Fruit fly (Drosophila melanogaster) whole organism, pupa: ENCODE data around the gene Ubx.

Source experiments
- CG10348 ChIP-seq: fragments of 200-800 bp; sonication (Bioruptor generic); IDR thresholded peaks from 2 replicates; pipeline ENCODE4 v1.3.6; 2022; ENCODE audit warnings: missing biosample characterization, missing genetic modification characterization
- CG12605 ChIP-seq: fragments of 200-800 bp; sonication (Bioruptor generic); IDR thresholded peaks from 2 replicates; pipeline ENCODE4 v1.3.6; 2022; ENCODE audit warnings: missing biosample characterization, missing genetic modification characterization
- CG13204 ChIP-seq: fragments of 200-800 bp; sonication (Bioruptor generic); optimal IDR thresholded peaks from 2 replicates; lab custom pipeline; 2018; ENCODE audit warnings: missing biosample characterization, mild to moderate bottlenecking, missing genetic modification characterization, moderate library complexity
- CG14655 ChIP-seq: fragments of 200-800 bp; sonication (Bioruptor generic); optimal IDR thresholded peaks from 3 replicates; lab custom pipeline; 2017; ENCODE audit warnings: mild to moderate bottlenecking, missing biosample characterization, missing genetic modification reagents, missing genetic modification characterization
- CG15710 ChIP-seq: fragments of 200-800 bp; sonication (Bioruptor generic); optimal IDR thresholded peaks from 2 replicates; lab custom pipeline; 2018; ENCODE audit warnings: missing biosample characterization, mild to moderate bottlenecking, missing genetic modification characterization, moderate library complexity
- CG17806 ChIP-seq: fragments of 200-800 bp; sonication (Bioruptor generic); optimal IDR thresholded peaks from 2 replicates; lab custom pipeline; 2018; ENCODE audit warnings: missing biosample characterization, mild to moderate bottlenecking, missing genetic modification characterization, moderate library complexity
- CG32121 ChIP-seq: fragments of 200-800 bp; sonication (Bioruptor generic); IDR thresholded peaks from 2 replicates; pipeline ENCODE4 v1.3.6; 2022; ENCODE audit warnings: missing biosample characterization, missing genetic modification characterization
- CG34367 ChIP-seq: fragments of 200-800 bp; sonication (Bioruptor generic); optimal IDR thresholded peaks from 2 replicates; lab custom pipeline; 2018; ENCODE audit warnings: missing biosample characterization, mild to moderate bottlenecking, missing genetic modification characterization
- CG4496 ChIP-seq: fragments of 200-800 bp; sonication (Bioruptor generic); IDR thresholded peaks from 3 replicates; pipeline ENCODE4 v1.3.6; 2022; ENCODE audit warnings: missing biosample characterization, missing genetic modification characterization
- CG8159 ChIP-seq: fragments of 200-800 bp; sonication (Bioruptor generic); optimal IDR thresholded peaks from 3 replicates; lab custom pipeline; 2018; ENCODE audit warnings: missing biosample characterization, mild to moderate bottlenecking, missing genetic modification characterization, moderate library complexity
- CG8301 ChIP-seq: fragments of 200-800 bp; sonication (Bioruptor generic); optimal IDR thresholded peaks from 2 replicates; lab custom pipeline; 2018; ENCODE audit warnings: missing biosample characterization, mild to moderate bottlenecking, missing genetic modification characterization
- CG9948 ChIP-seq: fragments of 200-800 bp; sonication (Bioruptor generic); optimal IDR thresholded peaks from 2 replicates; lab custom pipeline; 2018; ENCODE audit warnings: missing biosample characterization, mild to moderate bottlenecking, missing genetic modification characterization, moderate library complexity
- D1 ChIP-seq: fragments of 200-800 bp; sonication (Bioruptor generic); optimal IDR thresholded peaks from 2 replicates; lab custom pipeline; 2018; ENCODE audit warnings: missing biosample characterization, mild to moderate bottlenecking, missing genetic modification characterization, moderate library complexity
- EcR ChIP-seq: fragments of 200-800 bp; sonication (Bioruptor generic); optimal IDR thresholded peaks from 3 replicates; lab custom pipeline; 2019; ENCODE audit warnings: missing biosample characterization, missing genetic modification characterization, mild to moderate bottlenecking, moderate library complexity, missing genetic modification reagents
- Ets98B ChIP-seq: fragments of 200-800 bp; sonication (Bioruptor generic); IDR thresholded peaks from 2 replicates; pipeline ENCODE4 v1.3.6; 2022; ENCODE audit warnings: missing biosample characterization, missing genetic modification characterization
- Pif1A ChIP-seq: fragments of 200-800 bp; sonication (Bioruptor generic); optimal IDR thresholded peaks from 3 replicates; lab custom pipeline; 2016; ENCODE audit warnings: missing biosample characterization, missing genetic modification characterization
- Pif1B ChIP-seq: fragments of 200-800 bp; sonication (Bioruptor generic); optimal IDR thresholded peaks from 3 replicates; lab custom pipeline; 2016; ENCODE audit warnings: missing biosample characterization, missing genetic modification characterization
- Snoo ChIP-seq: fragments of 200-800 bp; sonication (Bioruptor generic); optimal IDR thresholded peaks from 3 replicates; lab custom pipeline; 2017; ENCODE audit warnings: missing biosample characterization, mild to moderate bottlenecking, missing genetic modification characterization, inconsistent platforms
- fd96Ca ChIP-seq: fragments of 200-800 bp; sonication (Bioruptor generic); IDR thresholded peaks from 3 replicates; pipeline ENCODE4 v1.3.6; 2022; ENCODE audit warnings: missing biosample characterization, missing genetic modification characterization
- gl ChIP-seq: fragments of 200-800 bp; sonication (Bioruptor generic); optimal IDR thresholded peaks from 2 replicates; lab custom pipeline; 2018; ENCODE audit warnings: missing biosample characterization, mild to moderate bottlenecking, missing genetic modification characterization
- rn ChIP-seq: fragments of 200-800 bp; sonication (Bioruptor generic); IDR thresholded peaks from 2 replicates; pipeline ENCODE4 v1.3.6; 2022; ENCODE audit warnings: missing biosample characterization, missing genetic modification characterization

The Ubx gene

DNA sequence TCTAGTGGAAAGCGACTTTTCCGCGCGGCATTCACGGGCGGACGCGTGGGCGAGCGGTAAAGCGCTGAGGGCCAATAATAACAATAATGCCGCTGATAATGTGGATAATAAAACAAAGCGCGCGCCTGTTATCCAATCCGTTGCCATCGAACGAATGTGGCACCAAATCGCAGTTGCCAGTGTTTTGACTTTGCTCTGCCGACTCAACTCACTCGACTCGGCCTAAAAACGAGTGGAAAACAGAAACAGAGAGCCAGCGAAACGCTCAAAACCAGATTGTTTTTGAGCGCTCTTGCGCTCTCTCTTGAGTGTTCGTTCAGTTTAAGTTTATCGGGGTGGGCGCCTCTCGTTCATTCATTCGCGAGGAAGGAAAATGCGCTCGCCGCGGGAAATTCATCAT lies at the start of gene Ubx:
Ubx (minus strand) TSS at position 158 of the 400 bp plus-strand sequence.
- TF ChIP-seq CG14655 (GFP tag; lab: Kevin White, UChicago) (no peak), CG8159 (tag; lab: Kevin White, UChicago) (no peak), Pif1B (GFP tag; lab: Kevin White, UChicago) (no peak), CG4496 (GFP tag; lab: Robert Waterston, UW) (no peak), CG9948 (tag; lab: Kevin White, UChicago) (no peak), CG34367 (tag; lab: Kevin White, UChicago) (no peak), gl (tag; lab: Kevin White, UChicago) (no peak), Ets98B (GFP tag; lab: Robert Waterston, UW) (no peak), rn (GFP tag; lab: Robert Waterston, UW) (no peak), CG12605 (no peak)

dm6 chr3R:16783976-16784375 lies 49.8 kb upstream of the Ubx start:
- no peak for TF ChIP-seq fd96Ca
- no peak for TF ChIP-seq rn (GFP tag; lab: Robert Waterston, UW)
- no peak for TF ChIP-seq CG10348 (GFP tag; lab: Robert Waterston, UW)
- no peak for TF ChIP-seq CG12605
- TF ChIP-seq CG13204 (GFP tag; lab: Kevin White, UChicago), result no peak
- TF ChIP-seq CG4496 (GFP tag; lab: Robert Waterston, UW), result no peak
- no peak for TF ChIP-seq Pif1A
- TF ChIP-seq gl (tag; lab: Kevin White, UChicago), result no peak
- no peak for TF ChIP-seq CG15710 (tag; lab: Kevin White, UChicago)
- no peak for TF ChIP-seq CG14655 (GFP tag; lab: Kevin White, UChicago)
- TF ChIP-seq D1 (tag; lab: Kevin White, UChicago), result no peak
- no peak for TF ChIP-seq CG8159 (tag; lab: Kevin White, UChicago)
- TF ChIP-seq CG32121 (GFP tag; lab: Robert Waterston, UW), result no peak
- no peak for TF ChIP-seq CG34367 (tag; lab: Kevin White, UChicago)
- TF ChIP-seq EcR (GFP tag; lab: Kevin White, UChicago), result no peak
- TF ChIP-seq CG8301 (tag; lab: Kevin White, UChicago), result no peak
- no peak for TF ChIP-seq Snoo (tag; lab: Kevin White, UChicago)
- TF ChIP-seq Ets98B (GFP tag; lab: Robert Waterston, UW), result no peak

DNA sequence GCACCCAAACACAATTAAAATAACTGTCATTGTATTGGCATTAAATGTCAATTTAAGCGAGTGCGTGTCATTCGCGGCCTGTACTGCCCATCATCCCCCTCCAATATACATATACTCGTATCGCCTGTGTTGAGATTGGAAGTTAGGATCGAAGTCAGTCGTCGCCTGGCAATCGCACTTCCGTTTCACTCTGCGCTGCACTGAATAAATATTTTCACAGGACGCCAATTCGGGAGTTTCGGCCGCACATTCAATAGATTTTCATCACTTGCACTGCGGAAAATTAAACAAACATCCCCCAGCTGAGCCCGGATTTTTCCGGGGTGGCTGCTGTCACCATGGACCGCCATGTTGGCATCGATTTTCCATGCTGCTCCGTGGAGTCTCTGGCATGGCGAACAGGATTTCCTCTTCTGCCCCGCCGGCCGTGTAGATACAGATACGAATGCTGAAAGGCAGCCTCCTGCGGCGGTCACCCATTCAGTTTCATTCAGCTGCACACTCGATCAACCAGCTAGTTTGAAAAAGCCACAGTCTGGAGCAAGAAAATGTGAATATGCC lies 49.0 kb upstream of the Ubx start:
- TF ChIP-seq CG14655 (GFP tag; lab: Kevin White, UChicago) (no peak), Pif1B (GFP tag; lab: Kevin White, UChicago) (no peak), Ets98B (GFP tag; lab: Robert Waterston, UW) (no peak), rn (GFP tag; lab: Robert Waterston, UW) (no peak), CG9948 (tag; lab: Kevin White, UChicago) (no peak), fd96Ca (no peak), CG13204 (GFP tag; lab: Kevin White, UChicago) (no peak), D1 (tag; lab: Kevin White, UChicago) (no peak), EcR (GFP tag; lab: Kevin White, UChicago) (no peak), CG10348 (GFP tag; lab: Robert Waterston, UW) (no peak), CG4496 (GFP tag; lab: Robert Waterston, UW) (no peak), CG8301 (tag; lab: Kevin White, UChicago) (no peak), CG12605 (no peak), Pif1A (no peak), CG34367 (tag; lab: Kevin White, UChicago) (no peak), CG17806 (tag; lab: Kevin White, UChicago) (no peak), CG15710 (tag; lab: Kevin White, UChicago) (no peak), CG32121 (GFP tag; lab: Robert Waterston, UW) (no peak), CG8159 (tag; lab: Kevin White, UChicago) (no peak), Snoo (tag; lab: Kevin White, UChicago) (no peak)

DNA sequence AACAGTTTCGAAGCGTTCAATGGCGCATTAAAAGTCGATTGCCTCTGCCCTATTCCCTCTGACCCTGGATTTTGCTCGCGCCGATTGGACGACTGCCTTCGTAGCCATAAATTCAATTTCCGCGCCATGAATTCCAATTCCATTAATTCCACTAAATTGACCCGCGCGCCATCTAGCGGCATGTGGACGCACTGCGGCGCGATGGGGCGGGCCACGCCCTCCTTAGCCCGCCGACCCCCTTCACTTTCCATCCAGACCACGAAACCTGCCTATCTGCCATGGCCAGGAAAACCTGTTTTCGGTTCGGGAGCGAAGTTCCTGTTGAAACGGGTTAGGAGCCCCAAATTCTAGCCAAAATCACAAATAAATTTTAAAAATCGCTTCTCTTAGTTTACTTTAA lies 48.2 kb upstream of the Ubx start:
- TF ChIP-seq Pif1A (no peak), fd96Ca (peak; percentile 28; the same call in 1 of the 3 replicates)

DNA sequence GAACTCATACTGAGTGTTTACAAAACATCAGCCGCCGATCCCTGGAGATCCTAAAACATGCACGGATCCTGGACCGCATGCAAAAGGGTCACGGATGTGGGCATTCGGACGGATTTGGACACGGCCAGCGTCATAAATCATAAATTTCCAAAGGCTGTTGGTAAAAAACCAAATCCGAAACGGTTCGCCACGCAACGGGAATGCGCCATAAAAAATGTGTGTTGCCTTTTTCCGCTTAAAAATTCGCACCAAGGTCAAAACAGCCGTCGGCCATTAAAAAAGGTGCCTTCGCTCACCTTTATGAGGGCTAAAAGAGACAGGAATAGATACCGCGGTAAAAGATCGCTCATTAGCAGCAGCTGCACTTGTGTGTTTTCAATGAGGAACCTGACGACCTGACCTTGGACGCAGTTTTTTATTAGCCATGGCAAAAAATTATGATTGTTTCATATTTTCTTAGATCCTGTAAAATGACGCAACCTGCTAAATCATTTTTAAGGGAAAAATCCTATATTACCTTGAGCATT lies 39.0 kb upstream of the Ubx start:
- TF ChIP-seq CG8159 (tag; lab: Kevin White, UChicago) (no peak), Pif1B (GFP tag; lab: Kevin White, UChicago) (no peak), CG14655 (GFP tag; lab: Kevin White, UChicago) (no peak), Pif1A (no peak), CG8301 (tag; lab: Kevin White, UChicago) (no peak), gl (tag; lab: Kevin White, UChicago) (no peak), Ets98B (GFP tag; lab: Robert Waterston, UW) (no peak), CG13204 (GFP tag; lab: Kevin White, UChicago) (no peak), CG4496 (GFP tag; lab: Robert Waterston, UW) (no peak), EcR (GFP tag; lab: Kevin White, UChicago) (no peak), CG34367 (tag; lab: Kevin White, UChicago) (no peak), CG15710 (tag; lab: Kevin White, UChicago) (no peak), CG12605 (no peak), CG32121 (GFP tag; lab: Robert Waterston, UW) (no peak), CG17806 (tag; lab: Kevin White, UChicago) (no peak)
- TF ChIP-seq, all 21 proteins: peak for 0
